Fruit fly (Drosophila melanogaster) whole organism, embryonic: ENCODE measurements around the gene Dph3.

Source experiments
- Atf6 ChIP-seq: fragments of 200-800 bp; sonication (Bioruptor generic); IDR thresholded peaks from 2 replicates; pipeline ENCODE4 v1.3.6; 2022; ENCODE audit warnings: missing biosample characterization, missing genetic modification characterization
- CG10209 ChIP-seq: fragments of 200-800 bp; sonication (Bioruptor generic); optimal IDR thresholded peaks from 3 replicates; lab custom pipeline; 2017; ENCODE audit warnings: missing biosample characterization, mild to moderate bottlenecking, missing genetic modification characterization, missing genetic modification reagents
- CG10543 ChIP-seq: fragments of 200-800 bp; sonication (Bioruptor generic); optimal IDR thresholded peaks from 3 replicates; lab custom pipeline; 2017; ENCODE audit warnings: missing biosample characterization, mild to moderate bottlenecking, missing genetic modification characterization, moderate library complexity
- CG11723 ChIP-seq: fragments of 200-800 bp; sonication (Bioruptor generic); optimal IDR thresholded peaks from 2 replicates; lab custom pipeline; 2017; ENCODE audit warnings: missing biosample characterization, mild to moderate bottlenecking, missing genetic modification characterization
- CG13287 ChIP-seq: fragments of 200-800 bp; sonication (Bioruptor generic); IDR thresholded peaks from 2 replicates; pipeline ENCODE4 v1.3.6; 2022; ENCODE audit warnings: missing biosample characterization, missing genetic modification characterization; ENCODE audit not compliant: partially characterized antibody
- CG1603 ChIP-seq: fragments of 200-800 bp; sonication (Bioruptor generic); optimal IDR thresholded peaks from 2 replicates; lab custom pipeline; 2019; ENCODE audit warnings: missing biosample characterization, mild to moderate bottlenecking, missing genetic modification characterization, moderate library complexity
- CG18599 ChIP-seq: fragments of 200-800 bp; sonication (Bioruptor generic); optimal IDR thresholded peaks from 3 replicates; lab custom pipeline; 2017; ENCODE audit warnings: missing biosample characterization, missing genetic modification characterization, mild to moderate bottlenecking, moderate library complexity, missing genetic modification reagents
- CG18764 ChIP-seq: fragments of 200-800 bp; sonication (Bioruptor generic); optimal IDR thresholded peaks from 3 replicates; lab custom pipeline; 2016; ENCODE audit warnings: missing biosample characterization, missing genetic modification characterization
- CG2120 ChIP-seq: fragments of 200-800 bp; sonication (Bioruptor generic); optimal IDR thresholded peaks from 3 replicates; lab custom pipeline; 2016; ENCODE audit warnings: missing biosample characterization, missing genetic modification characterization
- CG4617 ChIP-seq: fragments of 200-800 bp; sonication (Bioruptor generic); optimal IDR thresholded peaks from 3 replicates; lab custom pipeline; 2016; ENCODE audit warnings: missing biosample characterization, missing genetic modification characterization, borderline replicate concordance
- CG4707 ChIP-seq: fragments of 200-800 bp; sonication (Bioruptor generic); optimal IDR thresholded peaks from 2 replicates; lab custom pipeline; 2018; ENCODE audit warnings: missing biosample characterization, mild to moderate bottlenecking, missing genetic modification characterization, moderate library complexity
- CG6175 ChIP-seq: fragments of 200-800 bp; sonication (Bioruptor generic); IDR thresholded peaks from 3 replicates; pipeline ENCODE4 v1.3.6; 2022; ENCODE audit warnings: missing biosample characterization, missing genetic modification characterization
- CG6654 ChIP-seq: fragments of 200-800 bp; sonication (Bioruptor generic); optimal IDR thresholded peaks from 2 replicates; lab custom pipeline; 2017; ENCODE audit warnings: missing biosample characterization, mild to moderate bottlenecking, missing genetic modification characterization
- CG6683 ChIP-seq: fragments of 200-800 bp; sonication (Bioruptor generic); optimal IDR thresholded peaks from 2 replicates; lab custom pipeline; 2017; ENCODE audit warnings: missing biosample characterization, mild to moderate bottlenecking, missing genetic modification characterization, missing genetic modification reagents
- CG7271 ChIP-seq: fragments of 200-800 bp; sonication (Bioruptor generic); optimal IDR thresholded peaks from 2 replicates; lab custom pipeline; 2018; ENCODE audit warnings: missing biosample characterization, mild to moderate bottlenecking, missing genetic modification characterization, moderate library complexity
- CG7357 ChIP-seq: fragments of 200-800 bp; sonication (Bioruptor generic); IDR thresholded peaks from 3 replicates; pipeline ENCODE4 v1.3.6; 2022; ENCODE audit warnings: missing biosample characterization, missing genetic modification characterization
- CG9797 ChIP-seq: fragments of 200-800 bp; sonication (Bioruptor generic); optimal IDR thresholded peaks from 3 replicates; lab custom pipeline; 2018; ENCODE audit warnings: missing biosample characterization, mild to moderate bottlenecking, missing genetic modification characterization
- CTCF ChIP-seq: fragments of 200-800 bp; sonication (Bioruptor generic); optimal IDR thresholded peaks from 2 replicates; lab custom pipeline; 2017; ENCODE audit warnings: missing biosample characterization, mild to moderate bottlenecking, missing genetic modification characterization, moderate library complexity
- CkIIα-i1 ChIP-seq: fragments of 200-800 bp; sonication (Bioruptor generic); IDR thresholded peaks from 2 replicates; pipeline ENCODE4 v1.3.6; 2022; ENCODE audit warnings: missing biosample characterization, missing genetic modification characterization
- Dbx ChIP-seq: fragments of 200-800 bp; sonication (Bioruptor generic); IDR thresholded peaks from 3 replicates; pipeline ENCODE4 v1.3.6; 2022; ENCODE audit warnings: missing biosample characterization, missing genetic modification characterization
- Dip2 ChIP-seq: fragments of 200-800 bp; sonication (Bioruptor generic); IDR thresholded peaks from 2 replicates; pipeline ENCODE4 v1.3.6; 2022; ENCODE audit warnings: missing biosample characterization, missing genetic modification characterization
- Dll ChIP-seq: fragments of 200-800 bp; sonication (Bioruptor generic); IDR thresholded peaks from 4 replicates; pipeline ENCODE4 v1.3.6; 2022; ENCODE audit warnings: missing biosample characterization, missing genetic modification characterization; ENCODE audit not compliant: partially characterized antibody
- Doc2 ChIP-seq: fragments of 200-800 bp; sonication (Bioruptor generic); IDR thresholded peaks from 2 replicates; pipeline ENCODE4 v1.3.6; 2022; ENCODE audit warnings: missing biosample characterization, missing genetic modification characterization
- Dp ChIP-seq: fragments of 200-800 bp; sonication (Bioruptor generic); optimal IDR thresholded peaks from 2 replicates; lab custom pipeline; 2018; ENCODE audit warnings: missing biosample characterization, mild to moderate bottlenecking, missing genetic modification characterization, moderate library complexity
- H15 ChIP-seq: fragments of 200-800 bp; sonication (Bioruptor generic); IDR thresholded peaks from 3 replicates; pipeline ENCODE4 v1.3.6; 2022; ENCODE audit warnings: missing biosample characterization, missing genetic modification characterization
- Hmr ChIP-seq: fragments of 200-800 bp; sonication (Bioruptor generic); optimal IDR thresholded peaks from 3 replicates; lab custom pipeline; 2017; ENCODE audit warnings: mild to moderate bottlenecking, missing biosample characterization, missing genetic modification reagents, missing genetic modification characterization
- Oli ChIP-seq: fragments of 200-800 bp; sonication (Bioruptor generic); optimal IDR thresholded peaks from 2 replicates; lab custom pipeline; 2018; ENCODE audit warnings: missing biosample characterization, mild to moderate bottlenecking, missing genetic modification characterization, moderate library complexity
- PHDP ChIP-seq: fragments of 200-800 bp; sonication (Bioruptor generic); optimal IDR thresholded peaks from 3 replicates; lab custom pipeline; 2018; ENCODE audit warnings: missing biosample characterization, mild to moderate bottlenecking, missing genetic modification characterization, moderate library complexity
- abd-A ChIP-seq: fragments of 200-800 bp; sonication (Bioruptor generic); optimal IDR thresholded peaks from 3 replicates; lab custom pipeline; 2019; ENCODE audit warnings: missing biosample characterization, mild to moderate bottlenecking, missing genetic modification characterization, moderate library complexity
- aop ChIP-seq: fragments of 200-800 bp; sonication (Bioruptor generic); IDR thresholded peaks from 2 replicates; pipeline ENCODE4 v1.3.6; 2022; ENCODE audit warnings: missing biosample characterization, missing genetic modification characterization
- bsh ChIP-seq, 2 experiments: fragments of 200-800 bp; sonication (Bioruptor generic); optimal IDR thresholded peaks; 2 replicates each; lab custom pipeline; 2017 to 2018; ENCODE audit warnings: mild to moderate bottlenecking in 2 of 2, missing biosample characterization in 2 of 2, missing genetic modification characterization in 2 of 2, moderate library complexity in 1 of 2
- chm ChIP-seq: fragments of 200-800 bp; sonication (Bioruptor generic); IDR thresholded peaks from 2 replicates; pipeline ENCODE4 v1.3.6; 2022; ENCODE audit warnings: missing biosample characterization, missing genetic modification characterization
- chn ChIP-seq: fragments of 200-800 bp; sonication (Bioruptor generic); optimal IDR thresholded peaks from 2 replicates; lab custom pipeline; 2016; ENCODE audit warnings: missing biosample characterization, missing genetic modification characterization
- dysf ChIP-seq: fragments of 200-800 bp; sonication (Bioruptor generic); IDR thresholded peaks from 3 replicates; pipeline ENCODE4 v1.3.6; 2022; ENCODE audit warnings: missing biosample characterization, missing genetic modification characterization
- gsb-n ChIP-seq: fragments of 200-800 bp; sonication (Bioruptor generic); optimal IDR thresholded peaks from 3 replicates; lab custom pipeline; 2018; ENCODE audit warnings: missing biosample characterization, mild to moderate bottlenecking, missing genetic modification characterization
- hbn ChIP-seq: fragments of 200-800 bp; sonication (Bioruptor generic); IDR thresholded peaks from 2 replicates; pipeline ENCODE4 v1.3.6; 2022; ENCODE audit warnings: missing biosample characterization, missing genetic modification characterization; ENCODE audit not compliant: partially characterized antibody
- kah ChIP-seq: fragments of 200-800 bp; sonication (Bioruptor generic); optimal IDR thresholded peaks from 2 replicates; lab custom pipeline; 2018; ENCODE audit warnings: missing biosample characterization, mild to moderate bottlenecking, missing genetic modification characterization
- lab ChIP-seq: fragments of 200-800 bp; sonication (Bioruptor generic); optimal IDR thresholded peaks from 3 replicates; lab custom pipeline; 2017; ENCODE audit warnings: missing biosample characterization, missing genetic modification characterization, mild to moderate bottlenecking, moderate library complexity, missing genetic modification reagents
- oc ChIP-seq: fragments of 200-800 bp; sonication (Bioruptor generic); optimal IDR thresholded peaks from 2 replicates; lab custom pipeline; 2018; ENCODE audit warnings: missing biosample characterization, mild to moderate bottlenecking, missing genetic modification characterization, moderate library complexity
- p53 ChIP-seq: fragments of 200-800 bp; sonication (Bioruptor generic); optimal IDR thresholded peaks from 2 replicates; lab custom pipeline; 2016; ENCODE audit warnings: missing biosample characterization, missing genetic modification characterization
- repo ChIP-seq: fragments of 200-800 bp; sonication (Bioruptor generic); optimal IDR thresholded peaks from 2 replicates; lab custom pipeline; 2016; ENCODE audit warnings: missing biosample characterization, missing genetic modification characterization
- salm ChIP-seq: fragments of 200-800 bp; sonication (Bioruptor generic); optimal IDR thresholded peaks from 2 replicates; lab custom pipeline; 2018; ENCODE audit warnings: missing biosample characterization, mild to moderate bottlenecking, missing genetic modification characterization
- seq ChIP-seq: fragments of 200-800 bp; sonication (Bioruptor generic); IDR thresholded peaks from 2 replicates; pipeline ENCODE4 v1.3.6; 2022; ENCODE audit warnings: missing biosample characterization, missing genetic modification characterization
- slou ChIP-seq: fragments of 200-800 bp; sonication (Bioruptor generic); optimal IDR thresholded peaks from 3 replicates; lab custom pipeline; 2016; ENCODE audit warnings: missing biosample characterization, missing genetic modification characterization
- slp2 ChIP-seq: fragments of 200-800 bp; sonication (Bioruptor generic); optimal IDR thresholded peaks from 2 replicates; lab custom pipeline; 2016; ENCODE audit warnings: missing biosample characterization, missing genetic modification characterization
- sr ChIP-seq: fragments of 200-800 bp; sonication (Bioruptor generic); IDR thresholded peaks from 3 replicates; pipeline ENCODE4 v1.3.6; 2022; ENCODE audit warnings: missing biosample characterization, missing genetic modification characterization
- tap ChIP-seq: fragments of 200-800 bp; optimal IDR thresholded peaks from 3 replicates; lab custom pipeline; 2019; ENCODE audit warnings: missing biosample characterization, mild to moderate bottlenecking, missing genetic modification characterization, moderate library complexity
- tio ChIP-seq: fragments of 200-800 bp; sonication (Bioruptor generic); optimal IDR thresholded peaks from 2 replicates; lab custom pipeline; 2017; ENCODE audit warnings: missing biosample characterization, missing genetic modification characterization, inconsistent platforms
- vnd ChIP-seq: fragments of 200-800 bp; sonication (Bioruptor generic); IDR thresholded peaks from 3 replicates; pipeline ENCODE4 v1.3.6; 2022; ENCODE audit warnings: missing biosample characterization, missing genetic modification characterization; ENCODE audit not compliant: partially characterized antibody
- vvl ChIP-seq: fragments of 200-800 bp; sonication (Bioruptor generic); IDR thresholded peaks from 2 replicates; pipeline ENCODE4 v1.3.6; 2022; ENCODE audit warnings: missing biosample characterization, missing genetic modification characterization

Dph3 gene

DNA sequence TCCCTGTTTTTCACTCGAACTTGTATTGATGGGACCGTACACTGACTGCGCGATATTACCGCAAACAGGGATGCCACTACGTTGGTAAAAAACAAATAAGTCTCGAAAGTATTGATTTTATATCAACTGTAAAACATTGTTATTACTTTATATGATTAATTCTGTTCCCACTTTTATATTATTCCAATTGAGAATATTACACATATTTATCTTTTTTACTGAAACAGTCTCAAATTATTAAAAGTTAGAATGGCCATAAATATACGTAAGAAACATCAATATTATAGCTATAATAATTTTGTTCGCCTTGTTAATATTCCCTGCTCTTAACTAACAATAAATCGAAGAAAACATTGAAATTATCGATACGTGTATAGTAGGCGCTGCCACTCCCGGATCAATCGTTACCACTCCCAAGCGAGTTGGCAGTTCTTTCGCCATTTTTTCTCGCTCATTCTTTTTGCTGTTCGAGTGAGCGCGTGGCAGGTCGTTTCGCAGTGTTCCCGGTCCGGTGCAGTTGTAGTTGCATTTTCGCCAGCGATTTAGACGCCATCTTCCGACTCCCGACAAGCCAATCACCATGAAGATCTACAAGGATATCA is 21.8 kb upstream of the Dph3 start, which contains the start of the genes SdhC and Tctp (continued):
- no peak for TF ChIP-seq sr (GFP tag; lab: Robert Waterston, UW)
- TF ChIP-seq Dll (GFP tag; lab: Robert Waterston, UW), result peak; percentile 61; the same call in 3 of the 4 replicates
- peak; percentile 45 for TF ChIP-seq gsb-n
- no peak for TF ChIP-seq CG6175
- no peak for TF ChIP-seq Doc2 (GFP tag; lab: Robert Waterston, UW)
- no peak for TF ChIP-seq CG4707 (GFP tag; lab: Kevin White, UChicago)
- TF ChIP-seq CG7271 (tag; lab: Kevin White, UChicago), result peak; percentile 26
- peak; percentile 73 for TF ChIP-seq Hmr (GFP tag; lab: Kevin White, UChicago)
- peak; percentile 63 for TF ChIP-seq CG13287 (GFP tag; lab: Robert Waterston, UW)
- TF ChIP-seq Dip2 (GFP tag; lab: Robert Waterston, UW), result no peak
- peak in 1 of 2 experiments; percentile 20 for TF ChIP-seq bsh (GFP tag; optimal IDR thresholded peaks at IDR 0.05; lab: Kevin White, UChicago)
- TF ChIP-seq CG18599 (GFP tag; lab: Kevin White, UChicago), result peak; percentile 52
- TF ChIP-seq aop (GFP tag; lab: Robert Waterston, UW), result no peak
- no peak for TF ChIP-seq abd-A (tag; lab: Kevin White, UChicago)
- no peak for TF ChIP-seq salm (tag; lab: Kevin White, UChicago)
- TF ChIP-seq CG4617, result peak; percentile 38
- TF ChIP-seq hbn, result peak; percentile 42; the same call in 1 of the 2 replicates
- TF ChIP-seq seq, result no peak
- no peak for TF ChIP-seq tio (GFP tag; lab: Kevin White, UChicago)
- TF ChIP-seq repo, result no peak
- peak; percentile 67 for TF ChIP-seq CG9797 (GFP tag; lab: Kevin White, UChicago)
- peak; percentile 73 for TF ChIP-seq CG2120 (GFP tag; lab: Kevin White, UChicago)
- TF ChIP-seq chn (GFP tag; lab: Kevin White, UChicago), result no peak
- TF ChIP-seq slp2 (GFP tag; lab: Kevin White, UChicago), result no peak
- TF ChIP-seq CG6654 (GFP tag; lab: Kevin White, UChicago), result no peak
- peak; percentile 13 for TF ChIP-seq kah (GFP tag; lab: Kevin White, UChicago)
- no peak for TF ChIP-seq Oli (tag; lab: Kevin White, UChicago)
- TF ChIP-seq vnd (GFP tag; lab: Robert Waterston, UW), result no peak
- peak; percentile 4 for TF ChIP-seq PHDP (tag; lab: Kevin White, UChicago)
- no peak for TF ChIP-seq H15 (GFP tag; lab: Robert Waterston, UW)
- 0 out of 3 replicates have a peak, but pooled peaks have one; percentile 35 for TF ChIP-seq Dbx (GFP tag; lab: Robert Waterston, UW)
- peak; percentile 30 for TF ChIP-seq Dp
- no peak for TF ChIP-seq oc
- TF ChIP-seq CG10209 (GFP tag; lab: Kevin White, UChicago), result peak; percentile 12
- peak; percentile 41 for TF ChIP-seq lab (GFP tag; lab: Kevin White, UChicago)
- TF ChIP-seq dysf, result no peak
- no peak for TF ChIP-seq Atf6 (GFP tag; lab: Robert Waterston, UW)
- TF ChIP-seq CG11723 (GFP tag; lab: Kevin White, UChicago), result no peak
- no peak for TF ChIP-seq CTCF (GFP tag; lab: Kevin White, UChicago)
- no peak for TF ChIP-seq CG6683 (GFP tag; lab: Kevin White, UChicago)
- no peak for TF ChIP-seq CG7357 (GFP tag; lab: Robert Waterston, UW)
- peak; percentile 79 for TF ChIP-seq CG10543 (GFP tag; lab: Kevin White, UChicago)
- no peak for TF ChIP-seq CkIIα-i1 (GFP tag; lab: Robert Waterston, UW)
- 0 out of 2 replicates have a peak, but pooled peaks have one; percentile 34 for TF ChIP-seq vvl (GFP tag; lab: Robert Waterston, UW)
- peak; percentile 36 for TF ChIP-seq CG1603 (tag; lab: Kevin White, UChicago)
- TF ChIP-seq CG18764 (GFP tag; lab: Kevin White, UChicago), result peak; percentile 2
- no peak for TF ChIP-seq p53 (GFP tag; lab: Kevin White, UChicago)
- TF ChIP-seq tap, result no peak
- 0 out of 2 replicates have a peak, but pooled peaks have one; percentile 49 for TF ChIP-seq chm (GFP tag; lab: Robert Waterston, UW)
- peak; percentile 3 for TF ChIP-seq slou (GFP tag; lab: Kevin White, UChicago)
